Worm (Caenorhabditis elegans) whole organism, L3 larva: ENCODE results near the gene fut-6.

Source experiments
- R02D3.7 ChIP-seq: fragments of 150-350 bp; optimal IDR thresholded peaks from 2 replicates; lab custom pipeline; 2014; ENCODE audit warnings: missing biosample characterization, missing genetic modification characterization
- aly-2 ChIP-seq: fragments of 150-350 bp; optimal IDR thresholded peaks from 2 replicates; lab custom pipeline; 2014; ENCODE audit warnings: missing biosample characterization, missing genetic modification characterization
- ama-1 ChIP-seq: fragments of 150-350 bp; optimal IDR thresholded peaks from 2 replicates; lab custom pipeline; 2018
- ceh-28 ChIP-seq: fragments of 150-350 bp; optimal IDR thresholded peaks from 2 replicates; lab custom pipeline; 2014; ENCODE audit warnings: missing biosample characterization, missing genetic modification reagents, missing genetic modification characterization
- ceh-82 ChIP-seq: fragments of 150-350 bp; optimal IDR thresholded peaks from 2 replicates; lab custom pipeline; 2014; ENCODE audit warnings: missing biosample characterization, missing genetic modification characterization
- daf-12 ChIP-seq: fragments of 150-350 bp; optimal IDR thresholded peaks from 2 replicates; lab custom pipeline; 2014; ENCODE audit warnings: missing biosample characterization, missing genetic modification reagents, missing genetic modification characterization
- egl-27 ChIP-seq: sonication (generic microtip); optimal IDR thresholded peaks from 4 replicates; lab custom pipeline; 2017; ENCODE audit warnings: missing biosample characterization, missing genetic modification reagents, missing genetic modification characterization
- egl-5 ChIP-seq: fragments of 150-350 bp; optimal IDR thresholded peaks from 2 replicates; lab custom pipeline; 2017; ENCODE audit warnings: missing biosample characterization, missing genetic modification reagents, missing genetic modification characterization, inconsistent platforms
- elt-2 ChIP-seq: sonication (generic microtip); optimal IDR thresholded peaks from 2 replicates; lab custom pipeline; 2016; ENCODE audit warnings: missing genetic modification reagents, mild to moderate bottlenecking, missing genetic modification characterization, missing compliant biosample characterization
- fkh-10 ChIP-seq: sonication (generic microtip); optimal IDR thresholded peaks from 2 replicates; lab custom pipeline; 2017; ENCODE audit warnings: missing biosample characterization, missing genetic modification reagents, missing genetic modification characterization
- fkh-2 ChIP-seq: fragments of 150-350 bp; optimal IDR thresholded peaks from 2 replicates; lab custom pipeline; 2014; ENCODE audit warnings: missing biosample characterization, missing genetic modification reagents, missing genetic modification characterization
- hmg-11 ChIP-seq: sonication (generic microtip); optimal IDR thresholded peaks from 2 replicates; lab custom pipeline; 2016; ENCODE audit warnings: missing genetic modification characterization, missing compliant biosample characterization
- jun-1 ChIP-seq: fragments of 150-350 bp; optimal IDR thresholded peaks from 2 replicates; lab custom pipeline; 2014; ENCODE audit warnings: missing biosample characterization, missing genetic modification reagents, missing genetic modification characterization
- lin-15B ChIP-seq: fragments of 150-350 bp; optimal IDR thresholded peaks from 2 replicates; lab custom pipeline; 2014; ENCODE audit warnings: missing biosample characterization, missing genetic modification characterization
- lin-39 ChIP-seq: fragments of 150-350 bp; optimal IDR thresholded peaks from 2 replicates; lab custom pipeline; 2018; ENCODE audit warnings: missing biosample characterization, missing genetic modification reagents, missing genetic modification characterization
- lsy-12 ChIP-seq: sonication (generic microtip); optimal IDR thresholded peaks from 2 replicates; lab custom pipeline; 2016; ENCODE audit warnings: mild to moderate bottlenecking, missing genetic modification characterization, missing compliant biosample characterization
- mdl-1 ChIP-seq: fragments of 150-350 bp; optimal IDR thresholded peaks from 2 replicates; lab custom pipeline; 2014; ENCODE audit warnings: missing biosample characterization, missing genetic modification characterization
- mml-1 ChIP-seq: fragments of 150-350 bp; sonication (generic microtip); optimal IDR thresholded peaks from 3 replicates; lab custom pipeline; 2014; ENCODE audit warnings: missing biosample characterization, missing genetic modification characterization
- nfya-1 ChIP-seq: sonication (generic microtip); optimal IDR thresholded peaks from 2 replicates; lab custom pipeline; 2017; ENCODE audit warnings: missing genetic modification characterization, mild to moderate bottlenecking, missing compliant biosample characterization, antibody characterized with exemption, moderate library complexity; ENCODE audit not compliant: insufficient read depth
- nhr-11 ChIP-seq: fragments of 150-350 bp; optimal IDR thresholded peaks from 2 replicates; lab custom pipeline; 2014; ENCODE audit warnings: missing biosample characterization, missing genetic modification characterization
- nhr-23 ChIP-seq: fragments of 150-350 bp; optimal IDR thresholded peaks from 2 replicates; lab custom pipeline; 2014; ENCODE audit warnings: missing biosample characterization, missing genetic modification reagents, missing genetic modification characterization
- nhr-237 ChIP-seq: fragments of 150-350 bp; optimal IDR thresholded peaks from 2 replicates; lab custom pipeline; 2014; ENCODE audit warnings: missing biosample characterization, missing genetic modification characterization
- nhr-25 ChIP-seq: sonication (generic microtip); optimal IDR thresholded peaks from 2 replicates; lab custom pipeline; 2017; ENCODE audit warnings: missing biosample characterization, missing genetic modification characterization
- nhr-43 ChIP-seq: sonication (generic microtip); optimal IDR thresholded peaks from 2 replicates; lab custom pipeline; 2016; ENCODE audit warnings: mild to moderate bottlenecking, missing genetic modification characterization, missing compliant biosample characterization; ENCODE audit not compliant: poor library complexity, severe bottlenecking
- nhr-77 ChIP-seq: fragments of 150-350 bp; optimal IDR thresholded peaks from 2 replicates; lab custom pipeline; 2014; ENCODE audit warnings: missing biosample characterization, missing genetic modification characterization
- pha-4 ChIP-seq: fragments of 150-350 bp; optimal IDR thresholded peaks from 2 replicates; lab custom pipeline; 2014; ENCODE audit warnings: missing biosample characterization, missing genetic modification reagents, missing genetic modification characterization
- pqm-1 ChIP-seq: fragments of 150-350 bp; optimal IDR thresholded peaks from 2 replicates; lab custom pipeline; 2017; ENCODE audit warnings: missing biosample characterization, missing genetic modification characterization, inconsistent platforms
- sea-2 ChIP-seq: fragments of 150-350 bp; sonication (generic microtip); optimal IDR thresholded peaks from 4 replicates; lab custom pipeline; 2014; ENCODE audit warnings: missing biosample characterization, missing genetic modification reagents, missing genetic modification characterization
- skn-1 ChIP-seq: fragments of 150-350 bp; optimal IDR thresholded peaks from 2 replicates; lab custom pipeline; 2014; ENCODE audit warnings: missing biosample characterization, missing genetic modification characterization
- snpc-4 ChIP-seq: fragments of 150-350 bp; optimal IDR thresholded peaks from 2 replicates; lab custom pipeline; 2014; ENCODE audit warnings: missing biosample characterization, missing genetic modification characterization
- tbx-2 ChIP-seq: sonication (generic microtip); optimal IDR thresholded peaks from 2 replicates; lab custom pipeline; 2016; ENCODE audit warnings: mild to moderate bottlenecking, missing genetic modification characterization, missing compliant biosample characterization
- unc-39 ChIP-seq: sonication (generic microtip); optimal IDR thresholded peaks from 4 replicates; lab custom pipeline; 2017; ENCODE audit warnings: missing biosample characterization, missing genetic modification characterization
- ztf-4 ChIP-seq: fragments of 150-350 bp; optimal IDR thresholded peaks from 2 replicates; lab custom pipeline; 2014; ENCODE audit warnings: missing biosample characterization, missing genetic modification characterization

The fut-6 gene

DNA sequence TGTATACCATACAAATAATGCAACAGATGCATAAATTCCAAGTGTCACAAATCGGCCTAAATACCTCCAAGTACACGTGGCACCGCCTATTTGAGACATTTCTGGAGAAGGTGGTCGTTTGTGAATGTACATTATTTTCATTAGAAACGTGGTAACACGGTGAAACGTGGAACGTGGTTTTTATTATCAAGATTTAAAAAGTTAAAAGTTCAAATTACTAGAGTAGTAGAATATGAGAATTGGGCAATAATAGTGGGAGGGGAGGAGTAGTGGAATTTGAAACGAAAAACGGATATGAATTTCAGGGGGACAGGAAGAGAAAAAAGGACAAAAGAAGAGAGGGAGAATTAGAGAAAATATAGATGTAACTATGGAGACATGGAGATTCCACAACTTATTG is at the start of gene fut-6:
TSS of gene fut-6 (minus strand) at position 101 of the 400 bp plus-strand sequence.
- TF ChIP-seq tbx-2 (tag; lab: Kevin White, UChicago) = no peak
- no peak for TF ChIP-seq lin-39 (tag; lab: Kevin White, UChicago)
- no peak for TF ChIP-seq snpc-4 (tag; lab: Kevin White, UChicago)
- TF ChIP-seq aly-2 = no peak
- no peak for TF ChIP-seq fkh-2 (tag; lab: Kevin White, UChicago)
- no peak for TF ChIP-seq sea-2 (GFP tag; lab: Kevin White, UChicago)
- TF ChIP-seq elt-2 = no peak
- no peak for TF ChIP-seq pqm-1 (tag; lab: Kevin White, UChicago)
- TF ChIP-seq jun-1 (tag; lab: Kevin White, UChicago) = no peak
- no peak for TF ChIP-seq nfya-1 (tag; lab: Kevin White, UChicago)
- no peak for TF ChIP-seq ama-1 (lab: Kevin White, UChicago)
- no peak for TF ChIP-seq nhr-43 (tag; lab: Kevin White, UChicago)
- TF ChIP-seq ztf-4 (tag; lab: Kevin White, UChicago) = no peak
- no peak for TF ChIP-seq ceh-82 (tag; lab: Kevin White, UChicago)
- TF ChIP-seq nhr-11 (tag; lab: Kevin White, UChicago) = no peak

DNA sequence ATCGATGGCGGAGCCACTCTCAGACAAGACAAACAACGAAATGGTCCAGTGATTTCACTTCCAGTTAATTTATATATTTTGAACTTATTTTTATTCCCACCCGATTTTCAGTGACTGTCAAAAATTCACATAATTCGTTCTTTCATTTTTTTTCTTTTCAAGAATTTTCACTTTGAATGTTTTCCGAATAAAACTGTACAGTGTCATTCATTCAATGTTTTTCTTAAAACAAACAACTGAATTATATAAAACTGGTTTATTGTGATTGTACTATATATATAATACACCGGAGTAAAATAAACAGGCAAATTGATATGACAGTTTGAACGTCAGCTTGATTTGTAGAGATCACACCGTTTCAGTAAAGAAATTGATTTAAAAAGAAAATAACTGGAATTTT is 47.3 kb upstream of the fut-6 start:
- TF ChIP-seq skn-1 = no peak
- no peak for TF ChIP-seq nhr-77 (tag; lab: Kevin White, UChicago)
- TF ChIP-seq fkh-2 (tag; lab: Kevin White, UChicago) = no peak
- no peak for TF ChIP-seq daf-12 (tag; lab: Kevin White, UChicago)
- no peak for TF ChIP-seq nhr-43 (tag; lab: Kevin White, UChicago)

DNA sequence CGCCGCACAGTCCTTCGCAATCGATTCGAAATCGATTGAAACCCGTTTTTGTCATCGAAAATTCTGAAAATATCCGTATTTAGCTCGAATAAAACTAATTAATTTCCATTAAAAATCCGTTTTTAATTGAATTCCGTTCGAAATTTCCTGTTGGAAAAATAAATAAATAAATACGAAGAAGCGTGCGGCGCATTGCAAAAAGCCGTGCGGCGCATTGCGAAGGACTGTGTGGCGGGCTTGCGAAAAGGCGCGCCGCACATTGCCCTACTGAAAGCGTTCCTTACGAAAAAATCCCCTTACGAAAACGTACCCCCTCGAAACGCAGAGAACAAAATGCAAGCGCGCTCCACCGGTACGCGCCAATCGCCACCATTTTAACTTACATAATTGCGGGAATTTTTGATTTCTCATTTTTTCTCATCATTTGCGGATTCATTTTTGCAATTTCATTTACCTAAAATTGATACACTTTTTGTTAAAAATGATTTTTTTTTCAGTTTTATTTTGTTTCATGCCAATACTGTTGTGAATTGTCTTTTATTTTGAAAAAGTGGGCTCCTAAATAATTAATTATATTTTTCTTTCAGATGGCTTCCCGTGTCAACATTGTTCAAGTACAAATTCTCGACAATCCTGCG is 45.9 kb upstream of the fut-6 start, which contains the start of gene unc-85:
TSS of gene unc-85 (plus strand) at position 588 of the 638 bp plus-strand sequence.
- TF ChIP-seq nfya-1 (tag; lab: Kevin White, UChicago) (peak; percentile 78), lin-15B (tag; lab: Kevin White, UChicago) (peak; percentile 80), nhr-43 (tag; lab: Kevin White, UChicago) (peak; percentile 46), pha-4 (peak; percentile 51), lin-39 (tag; lab: Kevin White, UChicago) (peak; percentile 24), nhr-25 (tag; lab: Kevin White, UChicago) (peak; percentile 45), tbx-2 (tag; lab: Kevin White, UChicago) (peak; percentile 32), nhr-23 (tag; lab: Kevin White, UChicago) (peak; percentile 21), hmg-11 (tag; lab: Kevin White, UChicago) (peak; percentile 48), lsy-12 (tag; lab: Kevin White, UChicago) (peak; percentile 94), snpc-4 (tag; lab: Kevin White, UChicago) (peak; percentile 33), ceh-28 (tag; lab: Kevin White, UChicago) (peak; percentile 63), elt-2 (peak; percentile 67), R02D3.7 (tag; lab: Kevin White, UChicago) (peak; percentile 62)

DNA sequence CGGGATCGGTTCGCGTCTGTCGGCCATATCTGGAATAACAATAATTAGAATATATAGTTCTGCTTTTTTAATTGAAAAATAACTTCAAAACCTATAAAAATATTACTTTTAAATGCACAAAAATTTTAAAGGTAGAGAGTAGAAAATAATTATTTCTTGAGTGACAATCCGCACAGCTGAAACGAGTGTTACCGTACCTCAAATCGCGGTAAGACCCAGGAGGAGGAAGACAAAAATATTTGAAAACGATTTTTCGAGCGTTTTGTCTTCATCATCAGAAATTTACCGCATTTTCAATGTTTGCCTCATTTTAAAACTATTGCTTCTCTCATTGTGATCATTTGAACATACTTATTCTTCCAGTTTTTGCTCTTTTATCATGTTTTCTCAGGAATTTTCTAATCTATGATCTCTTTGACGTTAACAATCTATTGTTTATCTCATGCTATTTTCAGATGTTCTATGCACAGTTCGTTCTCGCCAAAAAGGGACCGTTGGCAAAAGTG is 42.6 kb upstream of the fut-6 start, which contains the start of the genes rpn-5 and scc-1:
TSS of gene rpn-5 (minus strand) at position 162 of the 506 bp plus-strand sequence.
TSS of gene scc-1 (plus strand) at position 456 of the 506 bp plus-strand sequence.
- TF ChIP-seq lsy-12 (tag; lab: Kevin White, UChicago) (peak; percentile 69), elt-2 (peak; percentile 41), nfya-1 (tag; lab: Kevin White, UChicago) (peak; percentile 96), skn-1 (peak; percentile 99), snpc-4 (tag; lab: Kevin White, UChicago) (peak; percentile 49), nhr-25 (tag; lab: Kevin White, UChicago) (peak; percentile 78), nhr-23 (tag; lab: Kevin White, UChicago) (peak; percentile 87), mdl-1 (tag; lab: Kevin White, UChicago) (no peak), pha-4 (peak; percentile 87), unc-39 (tag; lab: Kevin White, UChicago) (no peak), nhr-43 (tag; lab: Kevin White, UChicago) (peak; percentile 72), lin-39 (tag; lab: Kevin White, UChicago) (peak; percentile 68), egl-27 (tag; lab: Kevin White, UChicago) (no peak), nhr-237 (no peak), R02D3.7 (tag; lab: Kevin White, UChicago) (peak; percentile 43), pqm-1 (tag; lab: Kevin White, UChicago) (peak; percentile 22), ceh-28 (tag; lab: Kevin White, UChicago) (peak; percentile 11), mml-1 (tag; lab: Kevin White, UChicago) (no peak), lin-15B (tag; lab: Kevin White, UChicago) (peak; percentile 87), sea-2 (GFP tag; lab: Kevin White, UChicago) (no peak), egl-5 (tag; lab: Kevin White, UChicago) (peak; percentile 24), fkh-10 (GFP tag; lab: Kevin White, UChicago) (peak; percentile 2)
